Worm (Caenorhabditis elegans): ENCODE data around the gene eat-2.

The eat-2 gene

ce11 chrII:14129191-14129590 lies 42.3 kb downstream of the eat-2 start:
- no peak for TF ChIP-seq mls-2 (tag; optimal IDR thresholded peaks at IDR 0.05)
- no peak for TF ChIP-seq M03D4.4 (tag; optimal IDR thresholded peaks at IDR 0.05)
- no peak for TF ChIP-seq unc-62 (GFP tag; optimal IDR thresholded peaks at IDR 0.05)
- no peak for TF ChIP-seq flh-1 (GFP tag; optimal IDR thresholded peaks at IDR 0.05)
- TF ChIP-seq nhr-12 (tag; optimal IDR thresholded peaks at IDR 0.05) = no peak
- TF ChIP-seq lin-32 (GFP tag; optimal IDR thresholded peaks at IDR 0.05) = no peak
- no peak for TF ChIP-seq ceh-83 (GFP tag; optimal IDR thresholded peaks at IDR 0.05)
- TF ChIP-seq bed-3 (GFP tag; optimal IDR thresholded peaks at IDR 0.05) = no peak
- no peak for TF ChIP-seq elt-1 (tag; optimal IDR thresholded peaks at IDR 0.05; ENCODE audit: borderline replicate concordance, insufficient read depth)
- no peak for TF ChIP-seq drap-1 (GFP tag; optimal IDR thresholded peaks at IDR 0.05)
- TF ChIP-seq sptf-1 (tag; optimal IDR thresholded peaks at IDR 0.05) = no peak
- no peak for TF ChIP-seq mep-1 (tag; optimal IDR thresholded peaks at IDR 0.05)
- TF ChIP-seq snpc-4 (tag; optimal IDR thresholded peaks at IDR 0.05) = no peak
- TF ChIP-seq tbx-8 (GFP tag; optimal IDR thresholded peaks at IDR 0.05) = no peak

- TF ChIP-seq ztf-11 (tag; optimal IDR thresholded peaks at IDR 0.05) (no peak), blmp-1 (tag; optimal IDR thresholded peaks at IDR 0.05) (no peak), elt-3 (tag; optimal IDR thresholded peaks at IDR 0.05) (no peak), nhr-2 (tag; optimal IDR thresholded peaks at IDR 0.05) (no peak), bed-3 (GFP tag; optimal IDR thresholded peaks at IDR 0.05) (no peak), nhr-12 (tag; optimal IDR thresholded peaks at IDR 0.05) (no peak), lsy-2 (tag; optimal IDR thresholded peaks at IDR 0.05) (no peak), elt-1 (tag; optimal IDR thresholded peaks at IDR 0.05; ENCODE audit: borderline replicate concordance, insufficient read depth) (no peak), mep-1 (tag; optimal IDR thresholded peaks at IDR 0.05) (no peak), nhr-76 (tag; optimal IDR thresholded peaks at IDR 0.05) (no peak)
These were observed 44.6 kb downstream of the eat-2 start, which contains the start of gene K09E4.3 for ce11 chrII:14126841-14127240. Gene K09E4.3 (minus strand): TSS chrII:14126941.

- TF ChIP-seq nhr-2 (tag; optimal IDR thresholded peaks at IDR 0.05) (no peak), snpc-4 (tag; optimal IDR thresholded peaks at IDR 0.05) (no peak), lin-32 (GFP tag; optimal IDR thresholded peaks at IDR 0.05) (no peak), pha-4 (tag; optimal IDR thresholded peaks at IDR 0.05) (no peak), unc-62 (GFP tag; optimal IDR thresholded peaks at IDR 0.05) (no peak), ceh-43 (GFP tag; optimal IDR thresholded peaks at IDR 0.05) (no peak), M03D4.4 (tag; optimal IDR thresholded peaks at IDR 0.05) (no peak), nhr-12 (tag; optimal IDR thresholded peaks at IDR 0.05) (no peak), cnd-1 (tag; optimal IDR thresholded peaks at IDR 0.05) (no peak), ceh-39 (tag; optimal IDR thresholded peaks at IDR 0.05) (no peak), lin-13 (tag; optimal IDR thresholded peaks at IDR 0.05) (no peak), elt-3 (tag; optimal IDR thresholded peaks at IDR 0.05) (no peak), ceh-83 (GFP tag; optimal IDR thresholded peaks at IDR 0.05) (no peak)
These were observed 49.4 kb downstream of the eat-2 start, which contains the start of gene K09E4.4 for ce11 chrII:14122065-14122464. Gene K09E4.4 (minus strand): TSS chrII:14122165.

- TF ChIP-seq sptf-1 (tag; optimal IDR thresholded peaks at IDR 0.05) (no peak), ces-1 (GFP tag; optimal IDR thresholded peaks at IDR 0.05) (no peak), lin-32 (GFP tag; optimal IDR thresholded peaks at IDR 0.05) (no peak), ceh-39 (tag; optimal IDR thresholded peaks at IDR 0.05) (no peak), nhr-12 (tag; optimal IDR thresholded peaks at IDR 0.05) (no peak), ceh-43 (GFP tag; optimal IDR thresholded peaks at IDR 0.05) (no peak), zip-8 (tag; optimal IDR thresholded peaks at IDR 0.05) (no peak), sem-2 (GFP tag; optimal IDR thresholded peaks at IDR 0.05) (no peak), flh-1 (GFP tag; optimal IDR thresholded peaks at IDR 0.05) (no peak), nhr-76 (tag; optimal IDR thresholded peaks at IDR 0.05) (no peak), snpc-4 (tag; optimal IDR thresholded peaks at IDR 0.05) (no peak), unc-120 (tag; optimal IDR thresholded peaks at IDR 0.05; ENCODE audit: poor library complexity, severe bottlenecking) (no peak)
These were observed 53.1 kb downstream of the eat-2 start for ce11 chrII:14118391-14118790.

All from whole organism, mixed stage, embryonic.